Fruit fly (Drosophila melanogaster): ENCODE measurements around the gene Ge-1.
A peak's percentile ranks its signal among the peaks of the same experiment; 100 is the strongest.

Ge-1 gene

DNA sequence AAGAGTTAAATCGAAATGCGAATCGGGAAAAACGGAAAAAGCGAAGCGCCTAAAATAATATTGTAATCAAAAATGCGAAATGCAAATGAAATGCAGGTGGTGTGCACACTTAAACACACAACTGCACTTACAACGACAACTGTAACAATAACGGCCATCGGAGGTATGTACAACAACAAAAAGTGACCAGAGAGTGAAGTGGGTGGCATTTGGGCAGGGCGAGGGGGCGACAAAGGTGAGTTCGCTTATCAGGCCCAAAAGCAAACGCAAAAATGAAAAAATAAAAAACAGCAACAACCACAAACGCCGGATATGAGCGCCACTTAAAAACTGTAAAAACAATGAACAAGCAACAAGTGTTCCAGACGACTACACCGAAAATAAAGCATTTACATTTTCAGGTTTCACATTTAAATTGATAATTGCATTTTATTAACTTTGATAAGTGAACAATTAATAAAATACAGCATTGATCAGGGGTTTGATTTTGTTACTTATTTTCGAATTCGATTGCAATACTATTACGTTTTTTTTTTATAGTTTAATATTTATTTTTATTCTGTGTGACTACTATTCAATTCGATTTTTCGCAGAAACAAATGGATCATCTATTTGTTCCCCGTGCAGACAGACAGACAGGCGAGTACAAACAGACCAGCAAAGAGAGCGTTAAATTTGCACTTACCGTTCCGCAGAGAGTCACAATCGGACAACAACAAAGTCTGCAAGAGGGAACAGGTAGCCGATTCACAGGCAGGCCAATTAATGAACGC lies 35.4 kb downstream of the Ge-1 start (continued):
- TF ChIP-seq Sry-β (GFP tag; optimal IDR thresholded peaks at IDR 0.05): no peak
- TF ChIP-seq CG1832 (GFP tag; optimal IDR thresholded peaks at IDR 0.05): no peak
- no peak for TF ChIP-seq BtbVII (GFP tag; optimal IDR thresholded peaks at IDR 0.05)
- TF ChIP-seq Awh (GFP tag; IDR thresholded peaks at IDR 0.05): no peak
- 0 out of 2 replicates have a peak, but pooled peaks have one; percentile 21 for TF ChIP-seq esg (GFP tag; conservative IDR thresholded peaks at IDR 0.05)
- no peak for TF ChIP-seq emc (GFP tag; optimal IDR thresholded peaks at IDR 0.05)
- peak; percentile 74; the same call in 1 of the 2 replicates for TF ChIP-seq Drgx (GFP tag; IDR thresholded peaks at IDR 0.05)
- TF ChIP-seq HLHmδ (GFP tag; optimal IDR thresholded peaks at IDR 0.05): no peak
- peak; percentile 67 for TF ChIP-seq gem (tag; optimal IDR thresholded peaks at IDR 0.05)
- TF ChIP-seq Tbp (GFP tag; optimal IDR thresholded peaks at IDR 0.05): no peak
- no peak for TF ChIP-seq Sry-δ (GFP tag; optimal IDR thresholded peaks at IDR 0.05)
- TF ChIP-seq CG15514 (GFP tag; optimal IDR thresholded peaks at IDR 0.05): no peak
- TF ChIP-seq CG12942 (GFP tag; optimal IDR thresholded peaks at IDR 0.05): no peak
- no peak for TF ChIP-seq Dad (GFP tag; optimal IDR thresholded peaks at IDR 0.05)
- 0 out of 2 replicates have a peak, but pooled peaks have one; percentile 4 for TF ChIP-seq Ada2b (GFP tag; IDR thresholded peaks at IDR 0.05)
- TF ChIP-seq ham (GFP tag; IDR thresholded peaks at IDR 0.05): no peak
- no peak for TF ChIP-seq p53 (GFP tag; optimal IDR thresholded peaks at IDR 0.05)
- no peak for TF ChIP-seq abd-A (tag; optimal IDR thresholded peaks at IDR 0.05)
- TF ChIP-seq kah (GFP tag; optimal IDR thresholded peaks at IDR 0.05): peak; percentile 2
- TF ChIP-seq E2f1 (GFP tag; IDR thresholded peaks at IDR 0.05): peak; percentile 26; the same call in 1 of the 2 replicates
- no peak for TF ChIP-seq CG12219 (GFP tag; optimal IDR thresholded peaks at IDR 0.05)
- TF ChIP-seq CG31365 (tag; optimal IDR thresholded peaks at IDR 0.05): no peak
- TF ChIP-seq crol (GFP tag; IDR thresholded peaks at IDR 0.05): peak; percentile 70
- TF ChIP-seq ash1 (GFP tag; optimal IDR thresholded peaks at IDR 0.05): no peak
- TF ChIP-seq hbn (GFP tag; IDR thresholded peaks at IDR 0.05; ENCODE audit: partially characterized antibody): no peak
- TF ChIP-seq Doc2 (GFP tag; IDR thresholded peaks at IDR 0.05): no peak
- TF ChIP-seq cad (GFP tag; optimal IDR thresholded peaks at IDR 0.05): no peak
- TF ChIP-seq CG5245 (GFP tag; optimal IDR thresholded peaks at IDR 0.05): no peak
- TF ChIP-seq CG7839 (tag; optimal IDR thresholded peaks at IDR 0.05): peak; percentile 68
- TF ChIP-seq Spps (tag; optimal IDR thresholded peaks at IDR 0.05): no peak
- TF ChIP-seq Poxn (GFP tag; IDR thresholded peaks at IDR 0.05): peak; percentile 59
- peak; percentile 24 for TF ChIP-seq fd3F (GFP tag; optimal IDR thresholded peaks at IDR 0.05)
- TF ChIP-seq CG4820 (GFP tag; optimal IDR thresholded peaks at IDR 0.05): no peak
- no peak for TF ChIP-seq nau (GFP tag; optimal IDR thresholded peaks at IDR 0.05)
- no peak for TF ChIP-seq Dip2 (GFP tag; IDR thresholded peaks at IDR 0.05)
- TF ChIP-seq CG13424 (tag; optimal IDR thresholded peaks at IDR 0.05): peak; percentile 5
- TF ChIP-seq btn (GFP tag; optimal IDR thresholded peaks at IDR 0.05): no peak
- no peak for TF ChIP-seq zen (tag; optimal IDR thresholded peaks at IDR 0.05)
- TF ChIP-seq org-1 (GFP tag; optimal IDR thresholded peaks at IDR 0.05): peak; percentile 8
- TF ChIP-seq ac (GFP tag; optimal IDR thresholded peaks at IDR 0.05): no peak
- TF ChIP-seq CG17361 (GFP tag; IDR thresholded peaks at IDR 0.05): peak; percentile 48; the same call in 2 of the 3 replicates
- TF ChIP-seq CG13894 (tag; optimal IDR thresholded peaks at IDR 0.05): peak; percentile 3
- no peak for TF ChIP-seq pnt (GFP tag; optimal IDR thresholded peaks at IDR 0.05)
- no peak for TF ChIP-seq CG4707 (GFP tag; optimal IDR thresholded peaks at IDR 0.05)
- TF ChIP-seq CG4617 (GFP tag; optimal IDR thresholded peaks at IDR 0.05; ENCODE audit: borderline replicate concordance): no peak
- TF ChIP-seq Bgb (GFP tag; IDR thresholded peaks at IDR 0.05; ENCODE audit: partially characterized antibody): no peak
- TF ChIP-seq Ptx1 (GFP tag; IDR thresholded peaks at IDR 0.05): peak; percentile 58
- TF ChIP-seq Blimp-1 (GFP tag; optimal IDR thresholded peaks at IDR 0.05): no peak
- no peak for TF ChIP-seq Hsf (GFP tag; optimal IDR thresholded peaks at IDR 0.05)
- peak; percentile 27 for TF ChIP-seq CG8924 (tag; optimal IDR thresholded peaks at IDR 0.05)

Measured in whole organism, embryonic.